Worm (Caenorhabditis elegans) whole organism, L1 larva: ENCODE measurements around the gene C37C3.2.
A peak's percentile ranks its signal among the peaks of the same experiment; 100 is the strongest.

Experiments
- C04F5.9 ChIP-seq: sonication (generic microtip); optimal IDR thresholded peaks from 2 replicates; lab custom pipeline; 2016; ENCODE audit warnings: missing genetic modification characterization, missing compliant biosample characterization
- C34B4.2 ChIP-seq: sonication (generic microtip); optimal IDR thresholded peaks from 2 replicates; lab custom pipeline; 2017; ENCODE audit warnings: mild to moderate bottlenecking, missing genetic modification characterization, missing compliant biosample characterization
- F16B12.6 ChIP-seq: fragments of 150-350 bp; optimal IDR thresholded peaks from 2 replicates; lab custom pipeline; 2014; ENCODE audit warnings: missing biosample characterization, missing genetic modification characterization
- Y116A8C.19 ChIP-seq: sonication (generic microtip); optimal IDR thresholded peaks from 2 replicates; lab custom pipeline; 2016; ENCODE audit warnings: missing compliant biosample characterization, missing genetic modification characterization, borderline replicate concordance
- aha-1 ChIP-seq: fragments of 150-350 bp; optimal IDR thresholded peaks from 2 replicates; lab custom pipeline; 2014; ENCODE audit warnings: missing biosample characterization, missing genetic modification characterization
- alr-1 ChIP-seq: fragments of 200-800 bp; sonication (Bioruptor generic); optimal IDR thresholded peaks from 2 replicates; lab custom pipeline; 2018; ENCODE audit warnings: borderline replicate concordance, mild to moderate bottlenecking, missing genetic modification characterization, missing compliant biosample characterization
- aly-2 ChIP-seq: fragments of 150-350 bp; optimal IDR thresholded peaks from 2 replicates; lab custom pipeline; 2014; ENCODE audit warnings: missing biosample characterization, missing genetic modification characterization
- ama-1 ChIP-seq: fragments of 150-350 bp; optimal IDR thresholded peaks from 2 replicates; lab custom pipeline; 2014
- ceh-63 ChIP-seq: fragments of 200-800 bp; sonication (Bioruptor generic); optimal IDR thresholded peaks from 2 replicates; lab custom pipeline; 2018; ENCODE audit warnings: mild to moderate bottlenecking, missing genetic modification characterization, missing compliant biosample characterization
- ceh-82 ChIP-seq, 3 experiments: fragments of 150-350 bp in 1 of 3; sonication (generic microtip) in 2 of 3; optimal IDR thresholded peaks; 2 replicates each; lab custom pipeline; 2014 to 2017; ENCODE audit warnings: missing biosample characterization in 3 of 3, missing genetic modification characterization in 3 of 3
- ceh-88 ChIP-seq: fragments of 200-800 bp; sonication (Bioruptor generic); IDR thresholded peaks from 2 replicates; pipeline ENCODE4 v1.3.6; 2022; ENCODE audit warnings: missing genetic modification characterization, missing compliant biosample characterization
- ceh-90 ChIP-seq: sonication (generic microtip); optimal IDR thresholded peaks from 2 replicates; lab custom pipeline; 2016; ENCODE audit warnings: missing genetic modification characterization, missing compliant biosample characterization
- ces-1 ChIP-seq: fragments of 150-350 bp; optimal IDR thresholded peaks from 2 replicates; lab custom pipeline; 2014; ENCODE audit warnings: missing biosample characterization, missing genetic modification reagents, missing genetic modification characterization
- dpl-1 ChIP-seq, 3 experiments: fragments of 150-350 bp in 2 of 3; sonication (generic microtip) in 1 of 3; optimal IDR thresholded peaks; 2 replicates each; lab custom pipeline; 2014 to 2017; ENCODE audit warnings: missing biosample characterization in 3 of 3, missing genetic modification characterization in 3 of 3, missing genetic modification reagents in 3 of 3
- dsc-1 ChIP-seq: sonication (generic microtip); optimal IDR thresholded peaks from 2 replicates; lab custom pipeline; 2016; ENCODE audit warnings: mild to moderate bottlenecking, missing genetic modification characterization, missing compliant biosample characterization
- efl-1 ChIP-seq, 4 experiments: fragments of 150-350 bp; optimal IDR thresholded peaks in 3 of 4; peaks in 1 of 4; 1 replicate in 1 of 4; 2 replicates in 3 of 4; lab custom pipeline; 2014; ENCODE audit warnings: missing biosample characterization in 2 of 4, missing genetic modification characterization in 2 of 4, missing genetic modification reagents in 2 of 4
- efl-3 ChIP-seq: fragments of 200-800 bp; sonication (Bioruptor generic); optimal IDR thresholded peaks from 2 replicates; lab custom pipeline; 2018; ENCODE audit warnings: mild to moderate bottlenecking, missing genetic modification characterization, missing compliant biosample characterization
- egl-13 ChIP-seq: sonication (generic microtip); optimal IDR thresholded peaks from 2 replicates; lab custom pipeline; 2016; ENCODE audit warnings: missing genotype, missing genetic modification reagents, missing genetic modification characterization, missing compliant biosample characterization
- egl-27 ChIP-seq, 2 experiments: fragments of 150-350 bp in 1 of 2; sonication (generic microtip); optimal IDR thresholded peaks; 3 replicates each; lab custom pipeline; 2017 to 2018; ENCODE audit warnings: missing biosample characterization in 2 of 2, missing genetic modification characterization in 2 of 2, missing genetic modification reagents in 2 of 2
- ets-5 ChIP-seq: fragments of 200-800 bp; sonication (Bioruptor generic); IDR thresholded peaks from 2 replicates; pipeline ENCODE4 v1.3.6; 2022; ENCODE audit warnings: missing genetic modification characterization, missing compliant biosample characterization
- fkh-10 ChIP-seq: sonication (generic microtip); optimal IDR thresholded peaks from 2 replicates; lab custom pipeline; 2017; ENCODE audit warnings: missing biosample characterization, missing genetic modification reagents, missing genetic modification characterization
- fkh-4 ChIP-seq: sonication (generic microtip); optimal IDR thresholded peaks from 2 replicates; lab custom pipeline; 2016; ENCODE audit warnings: missing compliant biosample characterization, missing genetic modification characterization, borderline replicate concordance
- fos-1 ChIP-seq: fragments of 150-350 bp; optimal IDR thresholded peaks from 2 replicates; lab custom pipeline; 2014; ENCODE audit warnings: missing biosample characterization, missing genetic modification characterization
- grh-1 ChIP-seq: fragments of 200-800 bp; sonication (Bioruptor generic); IDR thresholded peaks from 2 replicates; pipeline ENCODE4 v1.3.6; 2022; ENCODE audit warnings: missing genetic modification reagents, missing genetic modification characterization, missing compliant biosample characterization
- hlh-4 ChIP-seq: sonication (generic microtip); optimal IDR thresholded peaks from 2 replicates; lab custom pipeline; 2016; ENCODE audit warnings: mild to moderate bottlenecking, missing genetic modification characterization, missing compliant biosample characterization
- irx-1 ChIP-seq: sonication (generic microtip); optimal IDR thresholded peaks from 2 replicates; lab custom pipeline; 2016; ENCODE audit warnings: missing genetic modification characterization, missing compliant biosample characterization
- jun-1 ChIP-seq: fragments of 150-350 bp; optimal IDR thresholded peaks from 2 replicates; lab custom pipeline; 2014; ENCODE audit warnings: missing biosample characterization, missing genetic modification reagents, missing genetic modification characterization
- lin-14 ChIP-seq: fragments of 200-800 bp; sonication (Bioruptor generic); optimal IDR thresholded peaks from 2 replicates; lab custom pipeline; 2018; ENCODE audit warnings: mild to moderate bottlenecking, missing genetic modification characterization, moderate library complexity, missing compliant biosample characterization
- lin-39 ChIP-seq: fragments of 150-350 bp; optimal IDR thresholded peaks from 2 replicates; lab custom pipeline; 2014; ENCODE audit warnings: missing biosample characterization, missing genetic modification reagents, missing genetic modification characterization
- lsy-2 ChIP-seq, 2 experiments: fragments of 150-350 bp; optimal IDR thresholded peaks; 2 replicates each; lab custom pipeline; 2014; ENCODE audit warnings: missing biosample characterization in 2 of 2, missing genetic modification characterization in 2 of 2
- mab-9 ChIP-seq: fragments of 200-800 bp; sonication (Bioruptor generic); IDR thresholded peaks from 2 replicates; pipeline ENCODE4 v1.3.6; 2022; ENCODE audit warnings: missing genetic modification reagents, missing genetic modification characterization, missing compliant biosample characterization
- mep-1 ChIP-seq: fragments of 150-350 bp; optimal IDR thresholded peaks from 2 replicates; lab custom pipeline; 2014; ENCODE audit warnings: missing biosample characterization, missing genetic modification characterization
- nhr-20 ChIP-seq: sonication (generic microtip); optimal IDR thresholded peaks from 2 replicates; lab custom pipeline; 2016; ENCODE audit warnings: mild to moderate bottlenecking, missing genetic modification characterization, missing compliant biosample characterization
- nhr-71 ChIP-seq: sonication (generic microtip); optimal IDR thresholded peaks from 2 replicates; lab custom pipeline; 2016; ENCODE audit warnings: mild to moderate bottlenecking, missing genetic modification characterization, moderate library complexity, missing compliant biosample characterization
- nhr-76 ChIP-seq: sonication (generic microtip); optimal IDR thresholded peaks from 2 replicates; lab custom pipeline; 2017; ENCODE audit warnings: missing biosample characterization, missing genetic modification characterization
- nhr-77 ChIP-seq: fragments of 150-350 bp; optimal IDR thresholded peaks from 2 replicates; lab custom pipeline; 2014; ENCODE audit warnings: missing biosample characterization, missing genetic modification characterization
- nhr-84 ChIP-seq: sonication (generic microtip); optimal IDR thresholded peaks from 2 replicates; lab custom pipeline; 2017; ENCODE audit warnings: missing biosample characterization, missing genetic modification characterization
- nhr-85 ChIP-seq: sonication (generic microtip); peaks from one replicate; lab custom pipeline; 2016; ENCODE audit warnings: missing genetic modification characterization, inconsistent platforms, missing compliant biosample characterization
- nhr-90 ChIP-seq: sonication (generic microtip); optimal IDR thresholded peaks from 2 replicates; lab custom pipeline; 2016; ENCODE audit warnings: mild to moderate bottlenecking, missing genetic modification characterization, missing compliant biosample characterization; ENCODE audit not compliant: poor library complexity
- pag-3 ChIP-seq: sonication (generic microtip); optimal IDR thresholded peaks from 2 replicates; lab custom pipeline; 2017; ENCODE audit warnings: missing genetic modification characterization, mild to moderate bottlenecking, missing compliant biosample characterization, antibody characterized with exemption, borderline replicate concordance; ENCODE audit not compliant: insufficient read depth
- rnt-1 ChIP-seq: sonication (generic microtip); optimal IDR thresholded peaks from 2 replicates; lab custom pipeline; 2016; ENCODE audit warnings: mild to moderate bottlenecking, missing genetic modification characterization, moderate library complexity, missing compliant biosample characterization
- skn-1 ChIP-seq: fragments of 150-350 bp; optimal IDR thresholded peaks from 2 replicates; lab custom pipeline; 2014; ENCODE audit warnings: missing biosample characterization, missing genetic modification characterization
- snpc-4 ChIP-seq: fragments of 150-350 bp; optimal IDR thresholded peaks from 2 replicates; lab custom pipeline; 2014; ENCODE audit warnings: missing biosample characterization, missing genetic modification characterization
- snu-23 ChIP-seq: sonication (generic microtip); optimal IDR thresholded peaks from 2 replicates; lab custom pipeline; 2016; ENCODE audit warnings: missing genetic modification characterization, missing compliant biosample characterization
- sox-4 ChIP-seq: sonication (generic microtip); optimal IDR thresholded peaks from 2 replicates; lab custom pipeline; 2016; ENCODE audit warnings: missing genetic modification characterization, missing compliant biosample characterization
- sptf-1 ChIP-seq: fragments of 150-350 bp; optimal IDR thresholded peaks from 2 replicates; lab custom pipeline; 2014; ENCODE audit warnings: missing biosample characterization, missing genetic modification characterization
- sup-37 ChIP-seq: fragments of 200-800 bp; sonication (Bioruptor generic); optimal IDR thresholded peaks from 2 replicates; lab custom pipeline; 2018; ENCODE audit warnings: mild to moderate bottlenecking, missing genetic modification characterization, missing compliant biosample characterization
- swsn-7 ChIP-seq: sonication (generic microtip); optimal IDR thresholded peaks from 2 replicates; lab custom pipeline; 2016; ENCODE audit warnings: missing genetic modification characterization, missing compliant biosample characterization
- tbx-2 ChIP-seq: sonication (generic microtip); optimal IDR thresholded peaks from 2 replicates; lab custom pipeline; 2016; ENCODE audit warnings: missing genetic modification characterization, missing compliant biosample characterization
- unc-62 ChIP-seq: fragments of 150-350 bp; optimal IDR thresholded peaks from 2 replicates; lab custom pipeline; 2014; ENCODE audit warnings: missing biosample characterization, missing genetic modification reagents, missing genetic modification characterization
- unc-86 ChIP-seq: sonication (generic microtip); optimal IDR thresholded peaks from 2 replicates; lab custom pipeline; 2016; ENCODE audit warnings: missing genetic modification characterization, missing compliant biosample characterization
- unc-98 ChIP-seq: fragments of 200-800 bp; sonication (Bioruptor generic); IDR thresholded peaks from 2 replicates; pipeline ENCODE4 v1.3.6; 2022; ENCODE audit warnings: missing genetic modification characterization, missing compliant biosample characterization
- ztf-11 ChIP-seq, 2 experiments: sonication (generic microtip); optimal IDR thresholded peaks; 2 replicates each; lab custom pipeline; 2016 to 2017; ENCODE audit warnings: missing genetic modification characterization in 2 of 2, missing biosample characterization in 1 of 2, missing compliant biosample characterization in 1 of 2

The C37C3.2 gene

ce11 chrV:7854603-7855002 lies 1.1 kb upstream of the C37C3.2 start, which contains the start of the genes C37C3.9 and C37C3.18:
C37C3.9 (minus strand) TSS chrV:7854700.
C37C3.18 (plus strand) TSS chrV:7854993.
- TF ChIP-seq sup-37 (GFP tag; lab: Kevin White, UChicago) (peak; percentile 22), ceh-90 (tag; lab: Kevin White, UChicago) (no peak), C04F5.9 (tag; lab: Kevin White, UChicago) (no peak), C34B4.2 (tag; lab: Kevin White, UChicago) (no peak), mab-9 (GFP tag; lab: Robert Waterston, UW) (peak; percentile 27; the same call in 1 of the 2 replicates), hlh-4 (tag; lab: Kevin White, UChicago) (no peak), pag-3 (tag; lab: Kevin White, UChicago) (no peak), nhr-76 (no peak), F16B12.6 (peak; percentile 32), sox-4 (tag; lab: Kevin White, UChicago) (peak; percentile 3), fos-1 (tag; lab: Kevin White, UChicago) (peak; percentile 80), egl-13 (peak; percentile 5), unc-62 (GFP tag; lab: Kevin White, UChicago) (no peak), fkh-10 (GFP tag; lab: Kevin White, UChicago) (no peak), ceh-63 (no peak), lsy-2 (tag; optimal IDR thresholded peaks at IDR 0.05; lab: Kevin White, UChicago) (peak; percentile 72 to 88), skn-1 (tag; lab: Kevin White, UChicago) (peak; percentile 82), alr-1 (tag; lab: Kevin White, UChicago) (no peak), ceh-88 (peak; percentile 29; the same call in 1 of the 2 replicates), fkh-4 (tag; lab: Kevin White, UChicago) (no peak), aly-2 (tag; lab: Kevin White, UChicago) (peak; percentile 38), nhr-20 (tag; lab: Kevin White, UChicago) (peak; percentile 80), sptf-1 (tag; lab: Kevin White, UChicago) (no peak), irx-1 (tag; lab: Kevin White, UChicago) (peak; percentile 14), ces-1 (GFP tag; lab: Kevin White, UChicago) (no peak), ama-1 (no peak), nhr-71 (peak; percentile 90), dpl-1 (GFP tag; optimal IDR thresholded peaks at IDR 0.05; lab: Kevin White, UChicago) (peak; percentile 52 to 60 (median 52)), snpc-4 (tag; lab: Kevin White, UChicago) (peak; percentile 60), efl-1 (optimal IDR thresholded peaks at IDR 0.05; lab: Kevin White, UChicago) (peak; percentile 85 to 97), efl-1 (GFP tag; optimal IDR thresholded peaks at IDR 0.05 in 1 of 2; lab: Kevin White, UChicago) (peak; percentile 54 to 90), egl-27 (tag; optimal IDR thresholded peaks at IDR 0.05; lab: Kevin White, UChicago) (peak; percentile 5 to 15), nhr-90 (tag; lab: Kevin White, UChicago) (peak; percentile 48), mep-1 (peak; percentile 78), swsn-7 (peak; percentile 81), ets-5 (GFP tag; lab: Robert Waterston, UW) (no peak), rnt-1 (tag; lab: Kevin White, UChicago) (peak; percentile 81), unc-98 (GFP tag; lab: Robert Waterston, UW) (no peak), ceh-82 (tag; optimal IDR thresholded peaks at IDR 0.05; lab: Kevin White, UChicago) (peak; percentile 72 to 82 (median 81)), efl-3 (GFP tag; lab: Kevin White, UChicago) (no peak), nhr-77 (tag; lab: Kevin White, UChicago) (peak; percentile 85), unc-86 (tag; lab: Kevin White, UChicago) (peak; percentile 77), nhr-85 (tag; lab: Kevin White, UChicago) (peak; percentile 89), Y116A8C.19 (tag; lab: Kevin White, UChicago) (no peak), jun-1 (tag; lab: Kevin White, UChicago) (peak; percentile 83), tbx-2 (tag; lab: Kevin White, UChicago) (peak; percentile 78), lin-14 (GFP tag; lab: Kevin White, UChicago) (peak; percentile 92), lin-39 (no peak), grh-1 (GFP tag; lab: Robert Waterston, UW) (no peak), nhr-84 (tag; lab: Kevin White, UChicago) (no peak), aha-1 (no peak), snu-23 (GFP tag; lab: Kevin White, UChicago) (peak; percentile 89), ztf-11 (tag; optimal IDR thresholded peaks at IDR 0.05; lab: Kevin White, UChicago) (no peak), dsc-1 (tag; lab: Kevin White, UChicago) (peak; percentile 52)
